Fruit fly (Drosophila melanogaster): ENCODE measurements around the gene CG8578.

CG8578 gene

DNA sequence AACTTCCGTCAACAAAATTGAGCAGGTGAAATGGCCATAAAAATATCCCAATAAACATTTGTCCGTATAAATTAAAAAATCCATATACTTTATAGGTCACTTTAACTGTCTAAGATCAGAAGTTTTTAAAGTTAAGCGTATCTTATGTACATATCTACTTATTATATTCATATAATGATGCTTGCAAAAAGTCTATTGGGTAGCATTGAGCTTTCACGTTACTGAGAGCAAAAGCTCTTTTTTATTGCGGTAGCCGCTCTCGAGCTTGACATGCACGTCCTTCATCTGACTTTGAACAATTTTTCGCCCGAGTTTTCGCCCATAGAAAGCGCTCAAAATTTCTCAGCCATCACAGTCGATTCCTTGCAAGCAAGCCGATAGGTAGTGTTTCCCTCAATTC, 23.6 kb downstream of the CG8578 start, which contains the start of gene Gapdh2 (continued):
- TF ChIP-seq tin (GFP tag; optimal IDR thresholded peaks at IDR 0.05) (peak; percentile 98), exex (tag; optimal IDR thresholded peaks at IDR 0.05) (peak; percentile 100), Spps (tag; optimal IDR thresholded peaks at IDR 0.05) (peak; percentile 96), Antp (GFP tag; optimal IDR thresholded peaks at IDR 0.05) (peak; percentile 89), PHDP (tag; optimal IDR thresholded peaks at IDR 0.05) (peak; percentile 100), CG9797 (GFP tag; optimal IDR thresholded peaks at IDR 0.05) (peak; percentile 64), Gug (GFP tag; IDR thresholded peaks at IDR 0.05) (peak; percentile 91), CG11093 (GFP tag; IDR thresholded peaks at IDR 0.05) (peak; percentile 96), hth (optimal IDR thresholded peaks at IDR 0.05) (no peak), tx (GFP tag; optimal IDR thresholded peaks at IDR 0.05) (peak; percentile 94), HHEX (GFP tag; optimal IDR thresholded peaks at IDR 0.05) (peak; percentile 100), CG15696 (tag; optimal IDR thresholded peaks at IDR 0.05) (peak; percentile 93), unpg (GFP tag; optimal IDR thresholded peaks at IDR 0.05) (peak; percentile 100), CG16779 (GFP tag; IDR thresholded peaks at IDR 0.05) (peak; percentile 99), Hr51 (GFP tag; optimal IDR thresholded peaks at IDR 0.05) (peak; percentile 95 to 100), nau (GFP tag; optimal IDR thresholded peaks at IDR 0.05) (peak; percentile 100), ERR (GFP tag; optimal IDR thresholded peaks at IDR 0.05) (peak; percentile 100), Lhr (GFP tag; optimal IDR thresholded peaks at IDR 0.05) (peak; percentile 94), B-H1 (GFP tag; IDR thresholded peaks at IDR 0.05) (peak; percentile 99), NC2α (GFP tag; optimal IDR thresholded peaks at IDR 0.05) (peak; percentile 90), shn (GFP tag; optimal IDR thresholded peaks at IDR 0.05) (peak; percentile 85), CG4707 (GFP tag; optimal IDR thresholded peaks at IDR 0.05) (peak; percentile 97), sima (GFP tag; optimal IDR thresholded peaks at IDR 0.05) (peak; percentile 93), CG11723 (GFP tag; optimal IDR thresholded peaks at IDR 0.05) (peak; percentile 99), CG16863 (GFP tag; optimal IDR thresholded peaks at IDR 0.05) (peak; percentile 95), Elba2 (GFP tag; optimal IDR thresholded peaks at IDR 0.05) (peak; percentile 63), h (optimal IDR thresholded peaks at IDR 0.05) (no peak), trh (GFP tag; optimal IDR thresholded peaks at IDR 0.05) (peak; percentile 96), Adf1 (GFP tag; IDR thresholded peaks at IDR 0.05) (peak; percentile 92), CG2875 (GFP tag; optimal IDR thresholded peaks at IDR 0.05) (peak; percentile 98), Myb (GFP tag; optimal IDR thresholded peaks at IDR 0.05) (peak; percentile 83), CG1024 (GFP tag; IDR thresholded peaks at IDR 0.05) (peak; percentile 96), her (GFP tag; optimal IDR thresholded peaks at IDR 0.05) (peak; percentile 94), CG3065 (GFP tag; optimal IDR thresholded peaks at IDR 0.05) (peak; percentile 91), CG4617 (GFP tag; optimal IDR thresholded peaks at IDR 0.05; ENCODE audit: borderline replicate concordance) (peak; percentile 95), CG8359 (GFP tag; optimal IDR thresholded peaks at IDR 0.05; ENCODE audit: borderline replicate concordance) (peak; percentile 93), CG6654 (GFP tag; optimal IDR thresholded peaks at IDR 0.05) (peak; percentile 91), scrt (GFP tag; optimal IDR thresholded peaks at IDR 0.05) (peak; percentile 99), CG3995 (GFP tag; optimal IDR thresholded peaks at IDR 0.05) (peak; percentile 87), CG11398 (GFP tag; optimal IDR thresholded peaks at IDR 0.05) (peak; percentile 93), Poxn (GFP tag; IDR thresholded peaks at IDR 0.05) (peak; percentile 96), HLH4C (GFP tag; IDR thresholded peaks at IDR 0.05; ENCODE audit: partially characterized antibody) (no peak), CG17829 (tag; optimal IDR thresholded peaks at IDR 0.05) (peak; percentile 99), Pdp1 (GFP tag; optimal IDR thresholded peaks at IDR 0.05) (peak; percentile 97), ac (GFP tag; optimal IDR thresholded peaks at IDR 0.05) (peak; percentile 87), CG16815 (GFP tag; optimal IDR thresholded peaks at IDR 0.05) (peak; percentile 81), Dfd (GFP tag; optimal IDR thresholded peaks at IDR 0.05) (peak in 1 of 2 experiments; percentile 10), Side (GFP tag; optimal IDR thresholded peaks at IDR 0.05) (peak; percentile 96), Oaz (GFP tag; IDR thresholded peaks at IDR 0.05) (peak; percentile 99), CG6272 (GFP tag; IDR thresholded peaks at IDR 0.05) (peak; percentile 93; the same call in 1 of the 2 replicates), disco-r (GFP tag; optimal IDR thresholded peaks at IDR 0.05) (peak; percentile 96)

All from whole organism, embryonic.